Worm (Caenorhabditis elegans): Measurements from ENCODE around the gene srh-82.

Gene srh-82

ce11 chrV:144794-145193 is at the start of gene srh-82:
TSS of gene srh-82 (plus strand) at chrV:145094.
- TF ChIP-seq Y67H2A.10 (GFP tag; conservative IDR thresholded peaks at IDR 0.05) = no peak
- TF ChIP-seq ceh-100 (GFP tag; IDR thresholded peaks at IDR 0.05) = no peak
- TF ChIP-seq hmg-1.2 (GFP tag; IDR thresholded peaks at IDR 0.05) = no peak
- no peak for TF ChIP-seq B0035.1 (tag; optimal IDR thresholded peaks at IDR 0.05)
- no peak for TF ChIP-seq hlh-26 (GFP tag; conservative IDR thresholded peaks at IDR 0.05)
- TF ChIP-seq madf-3 (GFP tag; IDR thresholded peaks at IDR 0.05) = no peak
- no peak for TF ChIP-seq nfya-2 (GFP tag; IDR thresholded peaks at IDR 0.05)
- no peak for TF ChIP-seq egl-44 (GFP tag; IDR thresholded peaks at IDR 0.05)
- TF ChIP-seq nhr-120 (GFP tag; IDR thresholded peaks at IDR 0.05) = no peak
- no peak for TF ChIP-seq mxl-1 (tag; optimal IDR thresholded peaks at IDR 0.05)

ce11 chrV:102165-102564 is 42.7 kb upstream of the srh-82 start:
- TF ChIP-seq F23B12.7 (tag; optimal IDR thresholded peaks at IDR 0.05; ENCODE audit: insufficient read depth) (no peak), Y67H2A.10 (GFP tag; conservative IDR thresholded peaks at IDR 0.05) (no peak), lsl-1 (GFP tag; optimal IDR thresholded peaks at IDR 0.05) (peak; percentile 69), F33H1.4 (GFP tag; IDR thresholded peaks at IDR 0.05) (peak; percentile 37; the same call in 1 of the 2 replicates), mel-28 (tag; optimal IDR thresholded peaks at IDR 0.05; ENCODE audit: borderline replicate concordance) (no peak), Y56A3A.18 (GFP tag; IDR thresholded peaks at IDR 0.05) (no peak), ceh-58 (GFP tag; IDR thresholded peaks at IDR 0.05) (no peak), ceh-91 (GFP tag; IDR thresholded peaks at IDR 0.05) (peak; percentile 51)

ce11 chrV:103043-103702 is 41.7 kb upstream of the srh-82 start:
- TF ChIP-seq tbp1 (GFP tag; optimal IDR thresholded peaks at IDR 0.05) = peak; percentile 41
- TF ChIP-seq ceh-27 (GFP tag; optimal IDR thresholded peaks at IDR 0.05) = no peak
- TF ChIP-seq ama-1 (optimal IDR thresholded peaks at IDR 0.05) = no peak
- TF ChIP-seq ama-1 (GFP tag; optimal IDR thresholded peaks at IDR 0.05) = peak in 1 of 2 experiments; percentile 89
- TF ChIP-seq B0019.2 (GFP tag; conservative IDR thresholded peaks at IDR 0.05) = no peak
- no peak for TF ChIP-seq unc-62 (GFP tag; optimal IDR thresholded peaks at IDR 0.05)
- TF ChIP-seq lin-54 (GFP tag; optimal IDR thresholded peaks at IDR 0.05) = peak; percentile 76
- TF ChIP-seq sea-2 (GFP tag; IDR thresholded peaks at IDR 0.05) = no peak
- no peak for TF ChIP-seq nhr-120 (GFP tag; IDR thresholded peaks at IDR 0.05)
- no peak for TF ChIP-seq K11D2.4 (GFP tag; IDR thresholded peaks at IDR 0.05)
- TF ChIP-seq aptf-2 (GFP tag; conservative IDR thresholded peaks at IDR 0.05) = no peak
- TF ChIP-seq snpc-1.3 (tag; optimal IDR thresholded peaks at IDR 0.05; ENCODE audit: insufficient read depth) = peak; percentile 34
- TF ChIP-seq nhr-90 (tag; optimal IDR thresholded peaks at IDR 0.05) = no peak
- peak; percentile 0 for TF ChIP-seq F10E7.11 (tag; optimal IDR thresholded peaks at IDR 0.05)
- TF ChIP-seq F55B11.4 (tag; optimal IDR thresholded peaks at IDR 0.05; ENCODE audit: borderline replicate concordance, insufficient read depth) = no peak
- peak; percentile 44 for TF ChIP-seq hmg-1.2 (GFP tag; IDR thresholded peaks at IDR 0.05)
- 0 out of 2 replicates have a peak, but pooled peaks have one; percentile 60 for TF ChIP-seq aptf-3 (GFP tag; IDR thresholded peaks at IDR 0.05)
- TF ChIP-seq rpc-1 (optimal IDR thresholded peaks at IDR 0.05) = no peak
- TF ChIP-seq rpc-1 (tag; optimal IDR thresholded peaks at IDR 0.05) = no peak
- no peak for TF ChIP-seq mel-28 (tag; optimal IDR thresholded peaks at IDR 0.05; ENCODE audit: borderline replicate concordance)
- TF ChIP-seq D2030.7 (GFP tag; IDR thresholded peaks at IDR 0.05) = peak; percentile 27; the same call in 1 of the 2 replicates
- 0 out of 2 replicates have a peak, but pooled peaks have one; percentile 71 for TF ChIP-seq ceh-58 (GFP tag; IDR thresholded peaks at IDR 0.05)
- TF ChIP-seq lin-26 (GFP tag; IDR thresholded peaks at IDR 0.05) = peak; percentile 69; the same call in 1 of the 2 replicates
- no peak for TF ChIP-seq chd-7 (tag; optimal IDR thresholded peaks at IDR 0.05)
- peak in 1 of 2 experiments; percentile 1 for TF ChIP-seq let-607 (tag; optimal IDR thresholded peaks at IDR 0.05)
- no peak for TF ChIP-seq bed-2 (GFP tag; IDR thresholded peaks at IDR 0.05)
- no peak for TF ChIP-seq ztf-3 (GFP tag; optimal IDR thresholded peaks at IDR 0.05)
- 0 out of 2 replicates have a peak, but pooled peaks have one; percentile 22 for TF ChIP-seq attf-3 (GFP tag; conservative IDR thresholded peaks at IDR 0.05)
- peak; percentile 52 for TF ChIP-seq zfh-2 (GFP tag; conservative IDR thresholded peaks at IDR 0.05)
- peak; percentile 46 for TF ChIP-seq ceh-100 (GFP tag; IDR thresholded peaks at IDR 0.05)
- TF ChIP-seq madf-3 (GFP tag; IDR thresholded peaks at IDR 0.05) = peak; percentile 47; the same call in 1 of the 2 replicates
- TF ChIP-seq lin-35 (GFP tag; optimal IDR thresholded peaks at IDR 0.05) = no peak
- TF ChIP-seq Y56A3A.18 (GFP tag; IDR thresholded peaks at IDR 0.05) = peak; percentile 79

Data from whole organism, young adult.